Worm (Caenorhabditis elegans): ENCODE measurements around the gene cyn-11.

Gene cyn-11

DNA sequence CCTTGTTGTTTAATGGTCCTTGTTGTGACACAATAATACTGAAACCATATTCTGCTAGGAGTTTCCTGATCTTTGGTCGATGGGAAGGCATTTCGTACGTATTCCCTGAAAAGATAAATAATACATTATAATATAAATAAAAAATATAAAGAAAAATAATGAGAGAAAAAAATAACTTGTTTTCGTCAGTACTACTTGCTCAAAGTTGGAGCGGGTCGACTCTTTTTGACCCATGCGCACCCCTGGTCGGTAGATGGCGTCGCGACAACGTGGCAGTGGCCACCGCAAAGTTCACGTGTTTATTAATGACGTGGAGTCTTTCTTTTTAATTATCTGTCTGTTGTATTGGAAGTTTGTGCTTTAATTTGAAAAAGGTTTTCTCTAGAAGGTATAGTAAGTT is 20.3 kb downstream of the cyn-11 start, which contains the start of gene C34C6.10:
C34C6.10 (minus strand) TSS at position 101 of the 400 bp plus-strand sequence.
- no peak for TF ChIP-seq B0310.2 (tag; optimal IDR thresholded peaks at IDR 0.05)
- TF ChIP-seq tra-4 (tag; optimal IDR thresholded peaks at IDR 0.05): no peak
- no peak for TF ChIP-seq ets-7 (tag; optimal IDR thresholded peaks at IDR 0.05)
- TF ChIP-seq sea-1 (GFP tag; conservative IDR thresholded peaks at IDR 0.05): no peak
- TF ChIP-seq flt-1 (GFP tag; IDR thresholded peaks at IDR 0.05): no peak

- no peak for TF ChIP-seq scrt-1 (GFP tag; IDR thresholded peaks at IDR 0.05)
Measured at ce11 chrII:8691344-8691960, 24.6 kb downstream of the cyn-11 start, which contains the start of gene C34C6.3. Gene C34C6.3 (plus strand): TSS chrII:8691910.

ce11 chrII:8685623-8686022 is 30.5 kb downstream of the cyn-11 start, which contains the start of gene C34C6.9:
Gene C34C6.9 (plus strand): TSS chrII:8685923.
- TF ChIP-seq hmg-4 (GFP tag; optimal IDR thresholded peaks at IDR 0.05) (no peak), flt-1 (GFP tag; IDR thresholded peaks at IDR 0.05) (no peak), hmbx-1 (tag; optimal IDR thresholded peaks at IDR 0.05) (no peak), tbx-11 (GFP tag; IDR thresholded peaks at IDR 0.05) (no peak), tbx-37 (GFP tag; conservative IDR thresholded peaks at IDR 0.05) (no peak), ceh-36 (tag; optimal IDR thresholded peaks at IDR 0.05) (no peak), hnd-1 (tag; optimal IDR thresholded peaks at IDR 0.05) (no peak)

- TF ChIP-seq hmg-4 (GFP tag; optimal IDR thresholded peaks at IDR 0.05) (no peak), F13C5.2 (tag; optimal IDR thresholded peaks at IDR 0.05) (no peak)
Measured at ce11 chrII:8684824-8685223, 31.3 kb downstream of the cyn-11 start, which contains the start of gene hgap-2. Gene hgap-2 (minus strand): TSS chrII:8684924.

DNA sequence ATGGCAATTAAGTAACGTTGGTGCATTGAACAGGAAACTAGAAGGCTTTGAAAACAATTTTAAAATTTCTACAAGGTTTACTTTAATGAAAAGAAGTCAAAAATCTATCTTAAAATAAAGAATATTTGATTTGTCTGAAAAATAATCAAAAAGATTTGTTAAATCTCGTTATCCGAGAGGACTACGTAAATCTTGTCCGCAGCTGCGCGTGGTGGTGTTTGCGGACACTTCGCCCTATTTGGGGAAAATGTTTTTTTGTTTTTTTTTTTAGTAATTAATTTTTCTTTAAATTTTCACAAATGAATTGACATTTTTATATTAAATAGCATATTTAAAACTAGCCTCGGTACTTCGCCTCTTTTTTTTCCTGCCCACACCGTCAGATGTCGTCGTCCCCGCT is 32.1 kb downstream of the cyn-11 start:
- TF ChIP-seq flt-1 (GFP tag; IDR thresholded peaks at IDR 0.05) (0 out of 2 replicates have a peak, but pooled peaks have one; percentile 22), pes-1 (GFP tag; IDR thresholded peaks at IDR 0.05) (no peak)

DNA sequence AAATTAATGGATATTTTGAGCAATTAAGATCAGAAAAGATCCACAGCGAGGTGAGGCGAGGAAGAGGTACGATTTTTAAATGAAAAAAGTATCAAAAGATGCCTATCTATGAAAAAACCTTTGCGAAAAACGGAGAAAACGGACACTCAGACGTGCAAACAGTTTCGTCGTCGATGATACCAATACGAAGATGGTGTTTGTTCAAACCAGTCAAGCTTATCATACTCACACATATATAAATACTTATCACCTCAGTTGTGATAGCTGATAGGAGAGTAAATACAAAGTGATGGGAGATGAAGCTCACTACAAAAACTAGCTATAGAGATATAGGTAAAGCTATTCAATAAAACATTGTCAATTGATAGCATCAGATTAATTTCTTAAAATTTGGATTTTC is 36.3 kb downstream of the cyn-11 start:
- no peak for TF ChIP-seq flt-1 (GFP tag; IDR thresholded peaks at IDR 0.05)
- no peak for TF ChIP-seq scrt-1 (GFP tag; IDR thresholded peaks at IDR 0.05)
- TF ChIP-seq ceh-13 (GFP tag; optimal IDR thresholded peaks at IDR 0.05): no peak
- TF ChIP-seq B0310.2 (tag; optimal IDR thresholded peaks at IDR 0.05): no peak
- TF ChIP-seq F13C5.2 (tag; optimal IDR thresholded peaks at IDR 0.05): no peak
- no peak for TF ChIP-seq ama-1 (optimal IDR thresholded peaks at IDR 0.05)
- no peak for TF ChIP-seq hnd-1 (tag; optimal IDR thresholded peaks at IDR 0.05)
- no peak for TF ChIP-seq tra-4 (tag; optimal IDR thresholded peaks at IDR 0.05)
- no peak for TF ChIP-seq hmbx-1 (tag; optimal IDR thresholded peaks at IDR 0.05)
- TF ChIP-seq tbx-11 (GFP tag; IDR thresholded peaks at IDR 0.05): no peak
- TF ChIP-seq tbx-37 (GFP tag; conservative IDR thresholded peaks at IDR 0.05): no peak
- TF ChIP-seq sea-1 (GFP tag; conservative IDR thresholded peaks at IDR 0.05): no peak
- no peak for TF ChIP-seq pes-1 (GFP tag; IDR thresholded peaks at IDR 0.05)
- no peak for TF ChIP-seq ets-7 (tag; optimal IDR thresholded peaks at IDR 0.05)
- no peak for TF ChIP-seq hmg-4 (GFP tag; optimal IDR thresholded peaks at IDR 0.05)
- TF ChIP-seq aly-1 (tag; optimal IDR thresholded peaks at IDR 0.05): no peak
- TF ChIP-seq ceh-36 (tag; optimal IDR thresholded peaks at IDR 0.05): no peak

ce11 chrII:8675369-8675768 is 40.7 kb downstream of the cyn-11 start:
- no peak for TF ChIP-seq pes-1 (GFP tag; IDR thresholded peaks at IDR 0.05)
- TF ChIP-seq tbx-11 (GFP tag; IDR thresholded peaks at IDR 0.05): no peak
- TF ChIP-seq aly-1 (tag; optimal IDR thresholded peaks at IDR 0.05): no peak
- no peak for TF ChIP-seq ama-1 (optimal IDR thresholded peaks at IDR 0.05)
- TF ChIP-seq flt-1 (GFP tag; IDR thresholded peaks at IDR 0.05): no peak

DNA sequence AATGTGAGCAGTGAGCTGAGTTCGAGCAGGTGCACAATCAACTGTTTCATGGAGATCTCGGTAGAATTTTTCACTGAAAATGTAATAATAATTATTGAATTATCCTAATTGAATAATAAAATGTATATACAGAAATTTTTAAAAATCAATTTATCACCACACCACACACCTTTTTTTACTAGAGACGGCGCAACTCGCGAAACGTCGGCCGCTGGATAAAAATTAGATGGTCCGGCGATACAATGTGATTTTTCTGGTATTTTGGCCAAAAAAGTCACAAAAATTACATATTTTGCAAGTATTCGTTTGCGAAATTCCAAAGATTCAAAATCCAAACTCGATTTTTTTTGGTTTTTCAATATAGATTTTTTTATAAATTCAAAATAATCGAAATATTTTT is 45.2 kb downstream of the cyn-11 start:
- TF ChIP-seq F13C5.2 (tag; optimal IDR thresholded peaks at IDR 0.05) (no peak), aly-1 (tag; optimal IDR thresholded peaks at IDR 0.05) (no peak), B0310.2 (tag; optimal IDR thresholded peaks at IDR 0.05) (no peak), tra-4 (tag; optimal IDR thresholded peaks at IDR 0.05) (no peak)

ce11 chrII:8668871-8669270 is 47.2 kb downstream of the cyn-11 start:
- TF ChIP-seq tbx-37 (GFP tag; conservative IDR thresholded peaks at IDR 0.05): no peak
- no peak for TF ChIP-seq tra-4 (tag; optimal IDR thresholded peaks at IDR 0.05)
- TF ChIP-seq ets-7 (tag; optimal IDR thresholded peaks at IDR 0.05): no peak
- no peak for TF ChIP-seq hnd-1 (tag; optimal IDR thresholded peaks at IDR 0.05)
- no peak for TF ChIP-seq aly-1 (tag; optimal IDR thresholded peaks at IDR 0.05)
- no peak for TF ChIP-seq B0310.2 (tag; optimal IDR thresholded peaks at IDR 0.05)
- TF ChIP-seq sea-1 (GFP tag; conservative IDR thresholded peaks at IDR 0.05): no peak
- no peak for TF ChIP-seq scrt-1 (GFP tag; IDR thresholded peaks at IDR 0.05)
- TF ChIP-seq ceh-13 (GFP tag; optimal IDR thresholded peaks at IDR 0.05): no peak
- no peak for TF ChIP-seq ceh-36 (tag; optimal IDR thresholded peaks at IDR 0.05)
- no peak for TF ChIP-seq hmg-4 (GFP tag; optimal IDR thresholded peaks at IDR 0.05)
- TF ChIP-seq tbx-11 (GFP tag; IDR thresholded peaks at IDR 0.05): no peak
- TF ChIP-seq ama-1 (optimal IDR thresholded peaks at IDR 0.05): no peak
- no peak for TF ChIP-seq hmbx-1 (tag; optimal IDR thresholded peaks at IDR 0.05)
- TF ChIP-seq F13C5.2 (tag; optimal IDR thresholded peaks at IDR 0.05): no peak
- TF ChIP-seq flt-1 (GFP tag; IDR thresholded peaks at IDR 0.05): no peak
- no peak for TF ChIP-seq pes-1 (GFP tag; IDR thresholded peaks at IDR 0.05)
